Fruit fly (Drosophila melanogaster) whole organism, embryonic: ENCODE results near the gene CG10492.

Experiments
- C15 ChIP-seq: fragments of 200-800 bp; sonication (Bioruptor generic); IDR thresholded peaks from 3 replicates; pipeline ENCODE4 v1.3.6; 2022; ENCODE audit warnings: missing biosample characterization, missing genetic modification characterization
- CG10274 ChIP-seq: fragments of 200-800 bp; sonication (Bioruptor generic); optimal IDR thresholded peaks from 3 replicates; lab custom pipeline; 2017; ENCODE audit warnings: missing biosample characterization, mild to moderate bottlenecking, missing genetic modification characterization
- CG10462 ChIP-seq: fragments of 200-800 bp; sonication (Bioruptor generic); optimal IDR thresholded peaks from 2 replicates; lab custom pipeline; 2016; ENCODE audit warnings: missing biosample characterization, missing genetic modification characterization
- CG14441 ChIP-seq: fragments of 200-800 bp; sonication (Bioruptor generic); IDR thresholded peaks from 2 replicates; pipeline ENCODE4 v1.3.6; 2022; ENCODE audit warnings: missing biosample characterization, missing genetic modification characterization
- CG15073 ChIP-seq: fragments of 200-800 bp; sonication (Bioruptor generic); optimal IDR thresholded peaks from 2 replicates; lab custom pipeline; 2016; ENCODE audit warnings: missing biosample characterization, missing genetic modification characterization
- CG15514 ChIP-seq: fragments of 200-800 bp; sonication (Bioruptor generic); optimal IDR thresholded peaks from 3 replicates; lab custom pipeline; 2017; ENCODE audit warnings: missing biosample characterization, missing genetic modification characterization, mild to moderate bottlenecking, moderate library complexity, missing genetic modification reagents
- CG17186 ChIP-seq: fragments of 200-800 bp; sonication (Bioruptor generic); optimal IDR thresholded peaks from 3 replicates; lab custom pipeline; 2017; ENCODE audit warnings: missing biosample characterization, missing genetic modification reagents, missing genetic modification characterization
- CG17361 ChIP-seq: fragments of 200-800 bp; sonication (Bioruptor generic); IDR thresholded peaks from 3 replicates; pipeline ENCODE4 v1.3.6; 2022; ENCODE audit warnings: missing biosample characterization, missing genetic modification characterization
- CG30020 ChIP-seq: fragments of 200-800 bp; optimal IDR thresholded peaks from 2 replicates; lab custom pipeline; 2019; ENCODE audit warnings: missing biosample characterization, mild to moderate bottlenecking, missing genetic modification characterization, moderate library complexity
- CG3281 ChIP-seq: fragments of 200-800 bp; sonication (Bioruptor generic); optimal IDR thresholded peaks from 3 replicates; lab custom pipeline; 2017; ENCODE audit warnings: missing biosample characterization, mild to moderate bottlenecking, missing genetic modification characterization
- CG4854 ChIP-seq: fragments of 200-800 bp; sonication (Bioruptor generic); optimal IDR thresholded peaks from 2 replicates; lab custom pipeline; 2016; ENCODE audit warnings: missing biosample characterization, missing genetic modification characterization, inconsistent platforms
- CG6813 ChIP-seq: fragments of 200-800 bp; sonication (Bioruptor generic); optimal IDR thresholded peaks from 2 replicates; lab custom pipeline; 2017; ENCODE audit warnings: missing biosample characterization, missing genetic modification characterization, mild to moderate bottlenecking, moderate library complexity, missing genetic modification reagents
- CG6854 ChIP-seq: fragments of 200-800 bp; sonication (Bioruptor generic); optimal IDR thresholded peaks from 3 replicates; lab custom pipeline; 2017; ENCODE audit warnings: missing biosample characterization, mild to moderate bottlenecking, missing genetic modification characterization
- CG8290 ChIP-seq, 3 experiments: fragments of 200-800 bp; sonication (Bioruptor generic); optimal IDR thresholded peaks; 2 replicates each; lab custom pipeline; 2016 to 2019; ENCODE audit warnings: missing biosample characterization in 3 of 3, missing genetic modification characterization in 3 of 3, mild to moderate bottlenecking in 2 of 3, moderate library complexity in 1 of 3
- Chrac-16 ChIP-seq: fragments of 200-800 bp; sonication (Bioruptor generic); optimal IDR thresholded peaks from 3 replicates; lab custom pipeline; 2016; ENCODE audit warnings: missing biosample characterization, missing genetic modification characterization
- Deaf1 ChIP-seq: fragments of 200-800 bp; optimal IDR thresholded peaks from 3 replicates; lab custom pipeline; 2019; ENCODE audit warnings: missing biosample characterization, mild to moderate bottlenecking, missing genetic modification characterization, moderate library complexity
- Doc3 ChIP-seq: fragments of 200-800 bp; sonication (Bioruptor generic); IDR thresholded peaks from 3 replicates; pipeline ENCODE4 v1.3.6; 2022; ENCODE audit warnings: missing biosample characterization, missing genetic modification characterization; ENCODE audit not compliant: partially characterized antibody
- E2f1 ChIP-seq: fragments of 200-800 bp; sonication (Bioruptor generic); IDR thresholded peaks from 2 replicates; pipeline ENCODE4 v1.3.6; 2022; ENCODE audit warnings: missing biosample characterization, missing genetic modification characterization
- Gug ChIP-seq: fragments of 200-800 bp; sonication (Bioruptor generic); IDR thresholded peaks from 4 replicates; pipeline ENCODE4 v1.3.6; 2022; ENCODE audit warnings: missing biosample characterization, missing genetic modification characterization
- Hey ChIP-seq: fragments of 200-800 bp; sonication (Bioruptor generic); optimal IDR thresholded peaks from 3 replicates; lab custom pipeline; 2018; ENCODE audit warnings: missing biosample characterization, mild to moderate bottlenecking, missing genetic modification characterization
- Lpt ChIP-seq: fragments of >200 bp; optimal IDR thresholded peaks from 2 replicates; lab custom pipeline; 2018; ENCODE audit warnings: missing biosample characterization, missing genetic modification characterization
- MESR4 ChIP-seq: fragments of 200-800 bp; sonication (Bioruptor generic); optimal IDR thresholded peaks from 2 replicates; lab custom pipeline; 2018; ENCODE audit warnings: missing biosample characterization, mild to moderate bottlenecking, missing genetic modification characterization, moderate library complexity
- MTF-1 ChIP-seq: fragments of 200-800 bp; sonication (Bioruptor generic); optimal IDR thresholded peaks from 2 replicates; lab custom pipeline; 2018; ENCODE audit warnings: missing biosample characterization, mild to moderate bottlenecking, missing genetic modification characterization, borderline replicate concordance
- Opbp ChIP-seq: fragments of 200-800 bp; sonication (Bioruptor generic); IDR thresholded peaks from 3 replicates; pipeline ENCODE4 v1.3.6; 2022; ENCODE audit warnings: missing biosample characterization, missing genetic modification characterization; ENCODE audit not compliant: partially characterized antibody
- PHDP ChIP-seq: fragments of 200-800 bp; sonication (Bioruptor generic); optimal IDR thresholded peaks from 3 replicates; lab custom pipeline; 2018; ENCODE audit warnings: missing biosample characterization, mild to moderate bottlenecking, missing genetic modification characterization, moderate library complexity
- Stat92E ChIP-seq, 3 experiments: fragments of >200 bp in 2 of 3; fragments of 200-800 bp in 1 of 3; sonication (Bioruptor generic) in 1 of 3; optimal IDR thresholded peaks; 2 replicates each; lab custom pipeline; 2017 to 2019; ENCODE audit warnings: missing biosample characterization in 3 of 3, missing genetic modification characterization in 3 of 3, mild to moderate bottlenecking in 1 of 3, moderate library complexity in 1 of 3
- Taf1 ChIP-seq: fragments of 200-800 bp; sonication (Bioruptor generic); IDR thresholded peaks from 2 replicates; pipeline ENCODE4 v1.3.6; 2022; ENCODE audit warnings: missing biosample characterization, missing genetic modification characterization
- ac ChIP-seq: fragments of 200-800 bp; sonication (Bioruptor generic); optimal IDR thresholded peaks from 3 replicates; lab custom pipeline; 2017; ENCODE audit warnings: missing biosample characterization, mild to moderate bottlenecking, missing genetic modification characterization
- bab2 ChIP-seq: fragments of 200-800 bp; sonication (Bioruptor generic); optimal IDR thresholded peaks from 2 replicates; lab custom pipeline; 2016; ENCODE audit warnings: missing biosample characterization, missing genetic modification characterization
- cad ChIP-seq: fragments of >200 bp; optimal IDR thresholded peaks from 2 replicates; lab custom pipeline; 2017; ENCODE audit warnings: missing biosample characterization, missing genetic modification characterization
- chm ChIP-seq: fragments of 200-800 bp; sonication (Bioruptor generic); IDR thresholded peaks from 2 replicates; pipeline ENCODE4 v1.3.6; 2022; ENCODE audit warnings: missing biosample characterization, missing genetic modification characterization
- emc ChIP-seq: fragments of 200-800 bp; sonication (Bioruptor generic); optimal IDR thresholded peaks from 2 replicates; lab custom pipeline; 2016; ENCODE audit warnings: missing biosample characterization, missing genetic modification characterization
- fd64A ChIP-seq: fragments of 200-800 bp; sonication (Bioruptor generic); optimal IDR thresholded peaks from 3 replicates; lab custom pipeline; 2018; ENCODE audit warnings: missing biosample characterization, mild to moderate bottlenecking, missing genetic modification characterization
- insv ChIP-seq, 2 experiments: fragments of 200-800 bp; sonication (Bioruptor generic); optimal IDR thresholded peaks; 3 replicates each; lab custom pipeline; 2016 to 2018; ENCODE audit warnings: missing biosample characterization in 2 of 2, missing genetic modification characterization in 2 of 2
- jigr1 ChIP-seq: fragments of 200-800 bp; sonication (Bioruptor generic); IDR thresholded peaks from 3 replicates; pipeline ENCODE4 v1.3.6; 2022; ENCODE audit warnings: missing biosample characterization, missing genetic modification characterization
- kah ChIP-seq: fragments of 200-800 bp; sonication (Bioruptor generic); optimal IDR thresholded peaks from 2 replicates; lab custom pipeline; 2018; ENCODE audit warnings: missing biosample characterization, mild to moderate bottlenecking, missing genetic modification characterization
- klu ChIP-seq: fragments of 200-800 bp; sonication (Bioruptor generic); IDR thresholded peaks from 2 replicates; pipeline ENCODE4 v1.3.6; 2022; ENCODE audit warnings: missing biosample characterization, missing genetic modification characterization
- luna ChIP-seq: fragments of 200-800 bp; sonication (Bioruptor generic); optimal IDR thresholded peaks from 2 replicates; lab custom pipeline; 2016; ENCODE audit warnings: missing biosample characterization, missing genetic modification characterization
- nerfin-2 ChIP-seq: fragments of 200-800 bp; sonication (Bioruptor generic); IDR thresholded peaks from 2 replicates; pipeline ENCODE4 v1.3.6; 2022; ENCODE audit warnings: missing biosample characterization, missing genetic modification characterization; ENCODE audit not compliant: partially characterized antibody
- nom ChIP-seq: fragments of 200-800 bp; sonication (Bioruptor generic); optimal IDR thresholded peaks from 2 replicates; lab custom pipeline; 2017; ENCODE audit warnings: missing biosample characterization, missing genetic modification characterization, mild to moderate bottlenecking, moderate library complexity, missing genetic modification reagents
- oc ChIP-seq: fragments of 200-800 bp; sonication (Bioruptor generic); optimal IDR thresholded peaks from 2 replicates; lab custom pipeline; 2018; ENCODE audit warnings: missing biosample characterization, mild to moderate bottlenecking, missing genetic modification characterization, moderate library complexity
- pnt ChIP-seq: fragments of 200-800 bp; sonication (Bioruptor generic); optimal IDR thresholded peaks from 3 replicates; lab custom pipeline; 2016; ENCODE audit warnings: missing biosample characterization, missing genetic modification characterization
- prd ChIP-seq, 3 experiments: fragments of >200 bp in 2 of 3; fragments of 200-800 bp in 1 of 3; sonication (Bioruptor generic) in 1 of 3; optimal IDR thresholded peaks in 2 of 3; IDR thresholded peaks in 1 of 3; 2 replicates in 2 of 3; 3 replicates in 1 of 3; pipeline versions ENCODE4 v1.3.6 to Lab custom; 2017 to 2022; ENCODE audit warnings: missing biosample characterization in 1 of 3, missing genetic modification characterization in 1 of 3
- pzg ChIP-seq: fragments of 200-800 bp; sonication (Bioruptor generic); optimal IDR thresholded peaks from 3 replicates; lab custom pipeline; 2018; ENCODE audit warnings: missing biosample characterization, mild to moderate bottlenecking, missing genetic modification characterization, moderate library complexity
- row ChIP-seq: fragments of 200-800 bp; sonication (Bioruptor generic); IDR thresholded peaks from 3 replicates; pipeline ENCODE4 v1.3.6; 2022; ENCODE audit warnings: missing biosample characterization, missing genetic modification characterization
- scrt ChIP-seq: fragments of 200-800 bp; sonication (Bioruptor generic); optimal IDR thresholded peaks from 2 replicates; lab custom pipeline; 2018; ENCODE audit warnings: missing biosample characterization, mild to moderate bottlenecking, missing genetic modification characterization, moderate library complexity
- slou ChIP-seq: fragments of 200-800 bp; sonication (Bioruptor generic); optimal IDR thresholded peaks from 3 replicates; lab custom pipeline; 2016; ENCODE audit warnings: missing biosample characterization, missing genetic modification characterization
- tgo ChIP-seq: fragments of 200-800 bp; sonication (Bioruptor generic); IDR thresholded peaks from 3 replicates; pipeline ENCODE4 v1.3.6; 2022; ENCODE audit warnings: missing biosample characterization, missing genetic modification characterization
- toy ChIP-seq: fragments of 200-800 bp; sonication (Bioruptor generic); IDR thresholded peaks from 2 replicates; pipeline ENCODE4 v1.3.6; 2022; ENCODE audit warnings: missing biosample characterization, missing genetic modification characterization
- zen2 ChIP-seq: fragments of 200-800 bp; sonication (Bioruptor generic); IDR thresholded peaks from 3 replicates; pipeline ENCODE4 v1.3.6; 2022; ENCODE audit warnings: missing biosample characterization, missing genetic modification characterization; ENCODE audit not compliant: partially characterized antibody

Gene CG10492

dm6 chr2L:19064706-19065105, 10.8 kb downstream of the CG10492 start, which contains the start of gene CG17343 (continued):
- TF ChIP-seq C15 (no peak), row (peak; percentile 46; the same call in 2 of the 3 replicates), Taf1 (GFP tag; lab: Robert Waterston, UW) (no peak), pnt (GFP tag; lab: Kevin White, UChicago) (no peak), CG10462 (no peak), bab2 (GFP tag; lab: Kevin White, UChicago) (no peak), scrt (GFP tag; lab: Kevin White, UChicago) (no peak), slou (no peak), nom (GFP tag; lab: Kevin White, UChicago) (no peak), Deaf1 (tag; lab: Kevin White, UChicago) (no peak), CG30020 (tag; lab: Kevin White, UChicago) (peak; percentile 5), Gug (GFP tag; lab: Robert Waterston, UW) (no peak), luna (GFP tag; lab: Kevin White, UChicago) (no peak), CG15514 (GFP tag; lab: Kevin White, UChicago) (peak; percentile 13), Lpt (no peak), jigr1 (GFP tag; lab: Robert Waterston, UW) (no peak), ac (GFP tag; lab: Kevin White, UChicago) (no peak), pzg (GFP tag; lab: Kevin White, UChicago) (peak; percentile 44), CG15073 (no peak), CG17186 (no peak), CG17361 (GFP tag; lab: Robert Waterston, UW) (no peak), CG4854 (GFP tag; lab: Kevin White, UChicago) (no peak), MESR4 (GFP tag; lab: Kevin White, UChicago) (peak; percentile 59), nerfin-2 (peak; percentile 98), emc (GFP tag; lab: Kevin White, UChicago) (no peak), CG10274 (GFP tag; lab: Kevin White, UChicago) (no peak), CG6854 (GFP tag; lab: Kevin White, UChicago) (no peak), CG8290 (GFP tag; optimal IDR thresholded peaks at IDR 0.05; lab: Kevin White, UChicago) (no peak), CG8290 (tag; optimal IDR thresholded peaks at IDR 0.05; lab: Kevin White, UChicago) (no peak), MTF-1 (no peak), chm (GFP tag; lab: Robert Waterston, UW) (no peak), toy (GFP tag; lab: Robert Waterston, UW) (no peak), Stat92E (GFP tag; optimal IDR thresholded peaks at IDR 0.05; lab: Kevin White, UChicago) (no peak), kah (GFP tag; lab: Kevin White, UChicago) (no peak), PHDP (tag; lab: Kevin White, UChicago) (no peak), fd64A (no peak), Hey (tag; lab: Kevin White, UChicago) (no peak), zen2 (GFP tag; lab: Robert Waterston, UW) (peak; percentile 98), E2f1 (no peak), prd (optimal IDR thresholded peaks at IDR 0.05; lab: Kevin White, UChicago) (no peak), prd (GFP tag; IDR thresholded peaks at IDR 0.05; lab: Robert Waterston, UW) (no peak), Chrac-16 (GFP tag; lab: Kevin White, UChicago) (no peak), insv (GFP tag; optimal IDR thresholded peaks at IDR 0.05; lab: Kevin White, UChicago) (no peak), CG14441 (no peak), tgo (GFP tag; lab: Robert Waterston, UW) (no peak), Doc3 (GFP tag; lab: Robert Waterston, UW) (peak; percentile 77), klu (GFP tag; lab: Robert Waterston, UW) (no peak), CG6813 (GFP tag; lab: Kevin White, UChicago) (no peak), Opbp (peak; percentile 91; the same call in 2 of the 3 replicates), oc (tag; lab: Kevin White, UChicago) (no peak), CG3281 (GFP tag; lab: Kevin White, UChicago) (no peak), cad (no peak)
